Fruit fly (Drosophila melanogaster): ENCODE results near the gene AkhR.

AkhR gene

dm6 chr2L:6706368-6706919 is 9.5 kb downstream of the AkhR start:
- TF ChIP-seq CG3726 (GFP tag; IDR thresholded peaks at IDR 0.05) = no peak
- TF ChIP-seq Hey (tag; optimal IDR thresholded peaks at IDR 0.05) = no peak
- peak; percentile 69; the same call in 1 of the 2 replicates for TF ChIP-seq Awh (GFP tag; IDR thresholded peaks at IDR 0.05)
- TF ChIP-seq Kr (GFP tag; optimal IDR thresholded peaks at IDR 0.05) = no peak
- TF ChIP-seq CG30020 (tag; optimal IDR thresholded peaks at IDR 0.05) = no peak
- peak; percentile 1 for TF ChIP-seq CG13894 (tag; optimal IDR thresholded peaks at IDR 0.05)
- TF ChIP-seq cas (GFP tag; IDR thresholded peaks at IDR 0.05) = no peak
- TF ChIP-seq stc (GFP tag; IDR thresholded peaks at IDR 0.05) = no peak
- no peak for TF ChIP-seq exex (tag; optimal IDR thresholded peaks at IDR 0.05)
- TF ChIP-seq zen2 (GFP tag; IDR thresholded peaks at IDR 0.05; ENCODE audit: partially characterized antibody) = no peak
- TF ChIP-seq CG17359 (tag; optimal IDR thresholded peaks at IDR 0.05) = no peak
- TF ChIP-seq slp2 (GFP tag; optimal IDR thresholded peaks at IDR 0.05) = no peak
- TF ChIP-seq sd (tag; optimal IDR thresholded peaks at IDR 0.05) = peak; percentile 43
- no peak for TF ChIP-seq CG10209 (GFP tag; optimal IDR thresholded peaks at IDR 0.05)
- peak in 1 of 2 experiments; percentile 9 for TF ChIP-seq Pdp1 (GFP tag; optimal IDR thresholded peaks at IDR 0.05)
- no peak for TF ChIP-seq CG8089 (GFP tag; optimal IDR thresholded peaks at IDR 0.05)
- TF ChIP-seq CG2120 (GFP tag; optimal IDR thresholded peaks at IDR 0.05) = no peak
- peak; percentile 16 for TF ChIP-seq oc (tag; optimal IDR thresholded peaks at IDR 0.05)
- TF ChIP-seq CG17186 (GFP tag; optimal IDR thresholded peaks at IDR 0.05) = no peak
- TF ChIP-seq abd-A (tag; optimal IDR thresholded peaks at IDR 0.05) = peak; percentile 74
- peak; percentile 73; the same call in 1 of the 4 replicates for TF ChIP-seq chinmo (GFP tag; IDR thresholded peaks at IDR 0.05; ENCODE audit: partially characterized antibody)
- no peak for TF ChIP-seq gcm (GFP tag; optimal IDR thresholded peaks at IDR 0.05)
- no peak for TF ChIP-seq run (tag; optimal IDR thresholded peaks at IDR 0.05)
- no peak for TF ChIP-seq ci (GFP tag; IDR thresholded peaks at IDR 0.05)
- TF ChIP-seq CG7556 (GFP tag; optimal IDR thresholded peaks at IDR 0.05) = no peak
- no peak for TF ChIP-seq CG9932 (GFP tag; IDR thresholded peaks at IDR 0.05)
- no peak for TF ChIP-seq CG32772 (GFP tag; IDR thresholded peaks at IDR 0.05)
- TF ChIP-seq corto (GFP tag; optimal IDR thresholded peaks at IDR 0.05) = no peak
- no peak for TF ChIP-seq CG11093 (GFP tag; IDR thresholded peaks at IDR 0.05)
- peak; percentile 65; the same call in 1 of the 2 replicates for TF ChIP-seq vvl (GFP tag; IDR thresholded peaks at IDR 0.05)

dm6 chr2L:6705081-6705480 is 10.9 kb downstream of the AkhR start:
- TF ChIP-seq H2.0 (GFP tag; IDR thresholded peaks at IDR 0.05) (peak; percentile 28; the same call in 1 of the 2 replicates), NC2β (GFP tag; optimal IDR thresholded peaks at IDR 0.05) (no peak), CG6175 (GFP tag; IDR thresholded peaks at IDR 0.05) (0 out of 3 replicates have a peak, but pooled peaks have one; percentile 26), CG8359 (GFP tag; optimal IDR thresholded peaks at IDR 0.05; ENCODE audit: borderline replicate concordance) (peak; percentile 99), CG12769 (tag; optimal IDR thresholded peaks at IDR 0.05) (peak; percentile 16), ewg (GFP tag; optimal IDR thresholded peaks at IDR 0.05) (peak; percentile 22), chinmo (GFP tag; IDR thresholded peaks at IDR 0.05; ENCODE audit: partially characterized antibody) (0 out of 4 replicates have a peak, but pooled peaks have one; percentile 48), sna (GFP tag; IDR thresholded peaks at IDR 0.05; ENCODE audit: partially characterized antibody) (0 out of 2 replicates have a peak, but pooled peaks have one; percentile 15), CG14014 (GFP tag; IDR thresholded peaks at IDR 0.05) (peak; percentile 5; the same call in 1 of the 2 replicates), otp (GFP tag; IDR thresholded peaks at IDR 0.05) (0 out of 3 replicates have a peak, but pooled peaks have one; percentile 6), Adf1 (GFP tag; IDR thresholded peaks at IDR 0.05) (peak; percentile 67; the same call in 1 of the 2 replicates), CG15696 (tag; optimal IDR thresholded peaks at IDR 0.05) (no peak), CG9932 (GFP tag; IDR thresholded peaks at IDR 0.05) (0 out of 2 replicates have a peak, but pooled peaks have one; percentile 13), CG7928 (GFP tag; optimal IDR thresholded peaks at IDR 0.05) (no peak), org-1 (GFP tag; optimal IDR thresholded peaks at IDR 0.05) (no peak), sr (GFP tag; IDR thresholded peaks at IDR 0.05) (peak; percentile 37; the same call in 1 of the 3 replicates), knrl (GFP tag; IDR thresholded peaks at IDR 0.05; ENCODE audit: partially characterized antibody) (0 out of 3 replicates have a peak, but pooled peaks have one; percentile 15), CG14860 (GFP tag; IDR thresholded peaks at IDR 0.05; ENCODE audit: partially characterized antibody) (no peak), CG5180 (GFP tag; optimal IDR thresholded peaks at IDR 0.05) (peak; percentile 79), Hmx (GFP tag; optimal IDR thresholded peaks at IDR 0.05) (no peak), gsb-n (tag; optimal IDR thresholded peaks at IDR 0.05) (no peak)

All from whole organism, embryonic.